Fruit fly (Drosophila melanogaster) whole organism, embryonic: Measurements from ENCODE around the gene dj-1beta.

Experiments
- B-H1 ChIP-seq: fragments of 200-800 bp; sonication (Bioruptor generic); IDR thresholded peaks from 3 replicates; pipeline ENCODE4 v1.3.6; 2022; ENCODE audit warnings: missing biosample characterization, missing genetic modification characterization
- Blimp-1 ChIP-seq: fragments of 200-800 bp; sonication (Bioruptor generic); optimal IDR thresholded peaks from 3 replicates; lab custom pipeline; 2018; ENCODE audit warnings: missing biosample characterization, missing genetic modification characterization, mild to moderate bottlenecking, moderate library complexity, missing genetic modification reagents
- Bteb2 ChIP-seq: fragments of 200-800 bp; sonication (Bioruptor generic); optimal IDR thresholded peaks from 2 replicates; lab custom pipeline; 2016; ENCODE audit warnings: missing biosample characterization, missing genetic modification characterization
- CG10321 ChIP-seq: fragments of 200-800 bp; sonication (Bioruptor generic); IDR thresholded peaks from 2 replicates; pipeline ENCODE4 v1.3.6; 2022; ENCODE audit warnings: missing biosample characterization, missing genetic modification characterization
- CG10979 ChIP-seq: fragments of 200-800 bp; sonication (Bioruptor generic); optimal IDR thresholded peaks from 2 replicates; lab custom pipeline; 2018; ENCODE audit warnings: missing biosample characterization, mild to moderate bottlenecking, missing genetic modification characterization, moderate library complexity
- CG11504 ChIP-seq: fragments of 200-800 bp; sonication (Bioruptor generic); optimal IDR thresholded peaks from 3 replicates; lab custom pipeline; 2019; ENCODE audit warnings: missing biosample characterization, mild to moderate bottlenecking, missing genetic modification characterization, moderate library complexity
- CG13287 ChIP-seq: fragments of 200-800 bp; sonication (Bioruptor generic); IDR thresholded peaks from 2 replicates; pipeline ENCODE4 v1.3.6; 2022; ENCODE audit warnings: missing biosample characterization, missing genetic modification characterization; ENCODE audit not compliant: partially characterized antibody
- CG1832 ChIP-seq: fragments of 200-800 bp; sonication (Bioruptor generic); optimal IDR thresholded peaks from 2 replicates; lab custom pipeline; 2017; ENCODE audit warnings: missing biosample characterization, mild to moderate bottlenecking, missing genetic modification characterization, inconsistent platforms
- CG2199 ChIP-seq: fragments of 200-800 bp; sonication (Bioruptor generic); IDR thresholded peaks from 3 replicates; pipeline ENCODE4 v1.3.6; 2022; ENCODE audit warnings: missing biosample characterization, missing genetic modification characterization
- CG31224 ChIP-seq: fragments of 200-800 bp; sonication (Bioruptor generic); IDR thresholded peaks from 2 replicates; pipeline ENCODE4 v1.3.6; 2022; ENCODE audit warnings: missing biosample characterization, missing genetic modification characterization
- CG32767 ChIP-seq: fragments of 200-800 bp; sonication (Bioruptor generic); IDR thresholded peaks from 2 replicates; pipeline ENCODE4 v1.3.6; 2022; ENCODE audit warnings: missing biosample characterization, missing genetic modification characterization
- CG4404 ChIP-seq: fragments of 200-800 bp; sonication (Bioruptor generic); IDR thresholded peaks from 2 replicates; pipeline ENCODE4 v1.3.6; 2022; ENCODE audit warnings: missing biosample characterization, missing genetic modification characterization
- CG9609 ChIP-seq: fragments of 200-800 bp; sonication (Bioruptor generic); optimal IDR thresholded peaks from 3 replicates; lab custom pipeline; 2016; ENCODE audit warnings: missing biosample characterization, missing genetic modification characterization
- CTCF ChIP-seq: fragments of 200-800 bp; sonication (Bioruptor generic); optimal IDR thresholded peaks from 2 replicates; lab custom pipeline; 2017; ENCODE audit warnings: missing biosample characterization, mild to moderate bottlenecking, missing genetic modification characterization, moderate library complexity
- Dad ChIP-seq: fragments of 200-800 bp; sonication (Bioruptor generic); optimal IDR thresholded peaks from 3 replicates; lab custom pipeline; 2016; ENCODE audit warnings: missing biosample characterization, missing genetic modification characterization
- Dip3 ChIP-seq: fragments of 200-800 bp; sonication (Bioruptor generic); optimal IDR thresholded peaks from 3 replicates; lab custom pipeline; 2016; ENCODE audit warnings: missing biosample characterization, missing genetic modification characterization
- H2.0 ChIP-seq: fragments of 200-800 bp; sonication (Bioruptor generic); IDR thresholded peaks from 2 replicates; pipeline ENCODE4 v1.3.6; 2022; ENCODE audit warnings: missing biosample characterization, missing genetic modification characterization
- Nf-YB ChIP-seq: fragments of 200-800 bp; sonication (Bioruptor generic); optimal IDR thresholded peaks from 3 replicates; lab custom pipeline; 2019; ENCODE audit warnings: missing biosample characterization, mild to moderate bottlenecking, missing genetic modification characterization, moderate library complexity
- Nf-YC ChIP-seq: fragments of 200-800 bp; optimal IDR thresholded peaks from 3 replicates; lab custom pipeline; 2019; ENCODE audit warnings: missing biosample characterization, mild to moderate bottlenecking, missing genetic modification characterization, moderate library complexity
- PHDP ChIP-seq: fragments of 200-800 bp; sonication (Bioruptor generic); optimal IDR thresholded peaks from 3 replicates; lab custom pipeline; 2018; ENCODE audit warnings: missing biosample characterization, mild to moderate bottlenecking, missing genetic modification characterization, moderate library complexity
- Ssrp ChIP-seq: fragments of 200-800 bp; sonication (Bioruptor generic); optimal IDR thresholded peaks from 2 replicates; lab custom pipeline; 2018; ENCODE audit warnings: missing biosample characterization, mild to moderate bottlenecking, missing genetic modification characterization, moderate library complexity
- Stat92E ChIP-seq, 3 experiments: fragments of >200 bp in 2 of 3; fragments of 200-800 bp in 1 of 3; sonication (Bioruptor generic) in 1 of 3; optimal IDR thresholded peaks; 2 replicates each; lab custom pipeline; 2017 to 2019; ENCODE audit warnings: missing biosample characterization in 3 of 3, missing genetic modification characterization in 3 of 3, mild to moderate bottlenecking in 1 of 3, moderate library complexity in 1 of 3
- Trl ChIP-seq, 3 experiments: fragments of >200 bp in 2 of 3; fragments of 200-800 bp in 1 of 3; sonication (Bioruptor generic) in 1 of 3; optimal IDR thresholded peaks; 2 replicates in 1 of 3; 3 replicates in 2 of 3; lab custom pipeline; 2016 to 2017; ENCODE audit warnings: missing biosample characterization in 1 of 3, missing genetic modification characterization in 1 of 3
- bowl ChIP-seq: fragments of 200-800 bp; sonication (Bioruptor generic); IDR thresholded peaks from 2 replicates; pipeline ENCODE4 v1.3.6; 2022; ENCODE audit warnings: missing biosample characterization, missing genetic modification characterization
- bsh ChIP-seq, 2 experiments: fragments of 200-800 bp; sonication (Bioruptor generic); optimal IDR thresholded peaks; 2 replicates each; lab custom pipeline; 2017 to 2018; ENCODE audit warnings: mild to moderate bottlenecking in 2 of 2, missing biosample characterization in 2 of 2, missing genetic modification characterization in 2 of 2, moderate library complexity in 1 of 2
- cg ChIP-seq: fragments of 200-800 bp; sonication (Bioruptor generic); optimal IDR thresholded peaks from 3 replicates; lab custom pipeline; 2019; ENCODE audit warnings: missing biosample characterization, mild to moderate bottlenecking, missing genetic modification characterization, moderate library complexity
- crol ChIP-seq: fragments of 200-800 bp; sonication (Bioruptor generic); IDR thresholded peaks from 2 replicates; pipeline ENCODE4 v1.3.6; 2022; ENCODE audit warnings: missing biosample characterization, missing genetic modification characterization
- fd96Cb ChIP-seq: fragments of 200-800 bp; sonication (Bioruptor generic); optimal IDR thresholded peaks from 2 replicates; lab custom pipeline; 2018; ENCODE audit warnings: missing biosample characterization, mild to moderate bottlenecking, missing genetic modification characterization, moderate library complexity
- gem ChIP-seq: fragments of 200-800 bp; sonication (Bioruptor generic); optimal IDR thresholded peaks from 2 replicates; lab custom pipeline; 2019; ENCODE audit warnings: missing biosample characterization, mild to moderate bottlenecking, missing genetic modification characterization, moderate library complexity
- her ChIP-seq: fragments of 200-800 bp; sonication (Bioruptor generic); optimal IDR thresholded peaks from 2 replicates; lab custom pipeline; 2016; ENCODE audit warnings: missing biosample characterization, missing genetic modification characterization
- ind ChIP-seq: fragments of 200-800 bp; sonication (Bioruptor generic); optimal IDR thresholded peaks from 3 replicates; lab custom pipeline; 2016; ENCODE audit warnings: missing biosample characterization, missing genetic modification characterization
- inv ChIP-seq: fragments of 200-800 bp; sonication (Bioruptor generic); IDR thresholded peaks from 2 replicates; pipeline ENCODE4 v1.3.6; 2022; ENCODE audit warnings: missing biosample characterization, missing genetic modification characterization; ENCODE audit not compliant: partially characterized antibody
- luna ChIP-seq: fragments of 200-800 bp; sonication (Bioruptor generic); optimal IDR thresholded peaks from 2 replicates; lab custom pipeline; 2016; ENCODE audit warnings: missing biosample characterization, missing genetic modification characterization
- maf-S ChIP-seq: fragments of 200-800 bp; sonication (Bioruptor generic); optimal IDR thresholded peaks from 2 replicates; lab custom pipeline; 2016; ENCODE audit warnings: missing biosample characterization, missing genetic modification characterization
- pan ChIP-seq, 4 experiments: fragments of >200 bp in 3 of 4; fragments of 200-800 bp in 1 of 4; sonication (Bioruptor generic) in 1 of 4; optimal IDR thresholded peaks in 3 of 4; IDR thresholded peaks in 1 of 4; 2 replicates each; pipeline versions ENCODE4 v1.3.6 to Lab custom; 2017 to 2022; ENCODE audit warnings: missing biosample characterization in 2 of 4, missing genetic modification characterization in 2 of 4, mixed read lengths in 1 of 4
- pros ChIP-seq: fragments of 200-800 bp; sonication (Bioruptor generic); optimal IDR thresholded peaks from 3 replicates; lab custom pipeline; 2019; ENCODE audit warnings: missing biosample characterization, mild to moderate bottlenecking, missing genetic modification characterization, moderate library complexity
- pzg ChIP-seq: fragments of 200-800 bp; sonication (Bioruptor generic); optimal IDR thresholded peaks from 3 replicates; lab custom pipeline; 2018; ENCODE audit warnings: missing biosample characterization, mild to moderate bottlenecking, missing genetic modification characterization, moderate library complexity
- row ChIP-seq: fragments of 200-800 bp; sonication (Bioruptor generic); IDR thresholded peaks from 3 replicates; pipeline ENCODE4 v1.3.6; 2022; ENCODE audit warnings: missing biosample characterization, missing genetic modification characterization
- sens ChIP-seq: fragments of 200-800 bp; sonication (Bioruptor generic); peaks from one replicate; lab custom pipeline; 2016; ENCODE audit warnings: missing biosample characterization, missing genetic modification characterization
- slbo ChIP-seq: fragments of 200-800 bp; sonication (Bioruptor generic); IDR thresholded peaks from 2 replicates; pipeline ENCODE4 v1.3.6; 2022; ENCODE audit warnings: missing biosample characterization, missing genetic modification characterization
- sob ChIP-seq: fragments of 200-800 bp; sonication (Bioruptor generic); IDR thresholded peaks from 2 replicates; pipeline ENCODE4 v1.3.6; 2022; ENCODE audit warnings: missing biosample characterization, missing genetic modification characterization
- stwl ChIP-seq: fragments of 200-800 bp; sonication (Bioruptor generic); optimal IDR thresholded peaks from 3 replicates; lab custom pipeline; 2018; ENCODE audit warnings: missing biosample characterization, mild to moderate bottlenecking, missing genetic modification characterization, moderate library complexity
- tin ChIP-seq: fragments of 200-800 bp; sonication (Bioruptor generic); optimal IDR thresholded peaks from 3 replicates; lab custom pipeline; 2016; ENCODE audit warnings: missing biosample characterization, missing genetic modification characterization
- unpg ChIP-seq: fragments of 200-800 bp; sonication (Bioruptor generic); optimal IDR thresholded peaks from 3 replicates; lab custom pipeline; 2018; ENCODE audit warnings: missing biosample characterization, mild to moderate bottlenecking, missing genetic modification characterization, moderate library complexity
- zfh1 ChIP-seq: fragments of 200-800 bp; sonication (Bioruptor generic); IDR thresholded peaks from 3 replicates; pipeline ENCODE4 v1.3.6; 2022; ENCODE audit warnings: missing biosample characterization, missing genetic modification characterization

dj-1beta gene

DNA sequence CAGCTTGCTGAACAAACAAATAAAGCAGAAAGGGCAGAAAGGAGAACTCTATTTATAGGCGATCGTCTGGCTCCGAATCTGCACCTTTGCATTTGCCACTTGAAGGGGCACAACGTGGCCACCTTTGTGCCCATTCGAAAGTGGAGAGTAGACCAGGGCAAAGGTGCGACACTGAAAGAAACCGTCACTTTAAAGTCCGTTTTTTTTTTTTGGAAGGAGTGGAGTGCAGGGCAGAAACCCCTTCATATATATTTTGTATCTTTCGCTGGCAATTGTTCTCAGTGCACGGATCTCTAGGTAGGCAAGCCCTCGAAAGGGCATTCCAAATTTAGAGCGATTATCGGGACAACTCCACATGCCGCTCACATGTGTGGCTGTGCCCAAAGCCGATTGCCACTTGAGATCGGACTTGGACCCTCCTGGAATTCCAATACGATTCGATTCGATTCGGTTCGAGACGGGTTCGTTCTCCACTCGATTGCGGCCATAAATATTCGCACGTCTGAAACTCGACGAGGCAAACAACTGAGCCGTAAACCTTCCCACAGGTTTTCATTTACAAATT is 36.8 kb upstream of the dj-1beta start (continued):
- no peak for TF ChIP-seq luna (GFP tag; lab: Kevin White, UChicago)
- TF ChIP-seq CG13287 (GFP tag; lab: Robert Waterston, UW), result no peak
- TF ChIP-seq H2.0 (GFP tag; lab: Robert Waterston, UW), result no peak
- no peak for TF ChIP-seq pan (optimal IDR thresholded peaks at IDR 0.05; lab: Kevin White, UChicago)
- no peak for TF ChIP-seq pan (GFP tag; optimal IDR thresholded peaks at IDR 0.05 in 1 of 2, IDR thresholded peaks at IDR 0.05 in 1 of 2)
- no peak for TF ChIP-seq stwl (tag; lab: Kevin White, UChicago)
- no peak for TF ChIP-seq CG31224 (GFP tag; lab: Robert Waterston, UW)
- TF ChIP-seq CG9609, result no peak
- no peak for TF ChIP-seq pzg (GFP tag; lab: Kevin White, UChicago)
- no peak for TF ChIP-seq inv (GFP tag; lab: Robert Waterston, UW)
- TF ChIP-seq Ssrp (tag; lab: Kevin White, UChicago), result no peak
- TF ChIP-seq Dad, result no peak
- TF ChIP-seq CG4404, result peak; percentile 49
- peak; percentile 35; the same call in 1 of the 3 replicates for TF ChIP-seq zfh1 (GFP tag; lab: Robert Waterston, UW)
- no peak for TF ChIP-seq PHDP (tag; lab: Kevin White, UChicago)
- TF ChIP-seq, all 482 proteins: peak for 27

DNA sequence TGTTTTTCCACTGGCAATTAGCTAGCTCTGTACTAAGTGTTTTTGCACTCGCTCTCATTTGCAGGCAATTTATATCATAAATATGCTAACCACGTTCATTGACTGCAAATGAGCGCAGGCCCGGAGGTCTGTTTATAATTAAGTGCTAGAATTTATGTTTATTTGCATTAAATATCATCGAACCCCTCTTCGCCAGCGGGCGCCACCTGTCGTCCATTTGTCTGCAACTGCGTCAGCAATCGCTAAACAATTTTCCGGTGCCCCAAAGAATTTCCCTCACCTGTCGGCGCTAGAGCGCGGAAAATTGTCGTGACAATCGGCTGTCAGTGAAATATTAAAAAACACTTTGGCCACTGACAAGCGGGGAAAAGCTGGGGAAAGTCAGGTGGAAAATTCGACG is 36.2 kb upstream of the dj-1beta start:
- TF ChIP-seq CTCF (peak; percentile 81), Dip3 (GFP tag; lab: Kevin White, UChicago) (no peak)

DNA sequence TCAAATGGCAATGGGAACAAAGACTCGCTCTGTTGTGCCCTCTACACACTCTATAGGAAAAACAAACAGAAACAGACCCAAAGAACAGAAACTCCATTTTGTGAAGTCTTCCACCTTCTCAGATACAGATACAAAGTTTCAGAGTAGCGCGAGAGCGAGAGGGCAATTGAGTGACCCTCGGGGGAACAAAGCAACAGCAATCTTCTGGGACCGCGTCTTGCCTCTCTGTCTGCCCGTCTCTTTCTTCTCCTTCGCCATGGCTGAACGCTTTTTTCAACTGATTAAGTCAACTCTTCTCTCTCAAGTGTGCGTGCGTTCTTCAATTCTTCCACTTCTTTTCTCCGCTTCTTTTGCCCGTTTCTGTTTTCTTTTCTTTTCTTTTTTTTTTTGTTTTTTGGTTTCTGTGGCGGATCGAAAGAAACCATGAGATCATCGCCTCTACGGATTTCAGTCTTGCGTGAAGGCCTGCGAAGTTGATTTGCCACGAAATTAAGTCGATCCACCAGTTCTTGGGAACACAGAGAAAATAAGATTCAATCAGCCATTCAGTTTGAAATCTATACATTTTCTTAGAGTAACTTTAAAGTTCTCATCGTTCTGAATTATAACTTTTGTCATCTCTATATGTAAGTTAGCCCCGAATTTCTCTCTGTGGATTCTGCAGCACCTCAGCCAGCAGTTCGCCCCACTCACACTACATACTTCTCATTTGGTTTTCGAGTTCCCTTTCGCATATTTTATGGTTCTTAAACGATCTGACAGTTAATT is 34.0 kb upstream of the dj-1beta start:
- TF ChIP-seq CG1832 (GFP tag; lab: Kevin White, UChicago) (peak; percentile 68), CG2199 (GFP tag; lab: Robert Waterston, UW) (0 out of 3 replicates have a peak, but pooled peaks have one; percentile 35), CG10321 (GFP tag; lab: Robert Waterston, UW) (peak; percentile 60), cg (GFP tag; lab: Kevin White, UChicago) (peak; percentile 41), her (GFP tag; lab: Kevin White, UChicago) (no peak), sens (GFP tag; lab: Kevin White, UChicago) (peak; percentile 63), row (GFP tag; lab: Robert Waterston, UW) (0 out of 3 replicates have a peak, but pooled peaks have one; percentile 24), tin (GFP tag; lab: Kevin White, UChicago) (no peak), pros (GFP tag; lab: Kevin White, UChicago) (peak; percentile 88), CG11504 (tag; lab: Kevin White, UChicago) (no peak), gem (peak; percentile 18), CG32767 (GFP tag; lab: Robert Waterston, UW) (0 out of 2 replicates have a peak, but pooled peaks have one; percentile 17), fd96Cb (peak; percentile 0), ind (GFP tag; lab: Kevin White, UChicago) (no peak), bsh (GFP tag; optimal IDR thresholded peaks at IDR 0.05; lab: Kevin White, UChicago) (peak in 1 of 2 experiments; percentile 43), PHDP (tag; lab: Kevin White, UChicago) (no peak), bowl (GFP tag; lab: Robert Waterston, UW) (no peak), Nf-YC (tag; lab: Kevin White, UChicago) (peak; percentile 46), Nf-YB (peak; percentile 76), slbo (GFP tag; lab: Robert Waterston, UW) (peak; percentile 26; the same call in 1 of the 2 replicates), B-H1 (GFP tag; lab: Robert Waterston, UW) (no peak), sob (no peak), unpg (GFP tag; lab: Kevin White, UChicago) (peak; percentile 6), Stat92E (GFP tag; optimal IDR thresholded peaks at IDR 0.05; lab: Kevin White, UChicago) (no peak), maf-S (no peak), Bteb2 (no peak), Blimp-1 (GFP tag; lab: Kevin White, UChicago) (no peak), Trl (optimal IDR thresholded peaks at IDR 0.05; lab: Kevin White, UChicago) (peak; percentile 8 to 9), Trl (GFP tag; optimal IDR thresholded peaks at IDR 0.05; lab: Kevin White, UChicago) (no peak), crol (GFP tag; lab: Robert Waterston, UW) (0 out of 2 replicates have a peak, but pooled peaks have one; percentile 42), CG10979 (no peak)
